Fruit fly (Drosophila melanogaster) whole organism, embryonic: ENCODE results near the gene SdhC.

Experiments used
- CG10654 ChIP-seq: fragments of 200-800 bp; sonication (Bioruptor generic); optimal IDR thresholded peaks from 2 replicates; lab custom pipeline; 2016; ENCODE audit warnings: missing biosample characterization, missing genetic modification characterization
- CG14441 ChIP-seq: fragments of 200-800 bp; sonication (Bioruptor generic); IDR thresholded peaks from 2 replicates; pipeline ENCODE4 v1.3.6; 2022; ENCODE audit warnings: missing biosample characterization, missing genetic modification characterization
- CG15073 ChIP-seq: fragments of 200-800 bp; sonication (Bioruptor generic); optimal IDR thresholded peaks from 2 replicates; lab custom pipeline; 2016; ENCODE audit warnings: missing biosample characterization, missing genetic modification characterization
- CG16813 ChIP-seq: fragments of 200-800 bp; sonication (Bioruptor generic); IDR thresholded peaks from 3 replicates; pipeline ENCODE4 v1.3.6; 2022; ENCODE audit warnings: missing biosample characterization, missing genetic modification characterization; ENCODE audit not compliant: partially characterized antibody
- CG18011 ChIP-seq: fragments of 200-800 bp; sonication (Bioruptor generic); optimal IDR thresholded peaks from 2 replicates; lab custom pipeline; 2017; ENCODE audit warnings: missing biosample characterization, missing genetic modification characterization, mild to moderate bottlenecking, moderate library complexity, missing genotype
- CG8478 ChIP-seq: fragments of >200 bp; optimal IDR thresholded peaks from 2 replicates; lab custom pipeline; 2018
- Dbx ChIP-seq: fragments of 200-800 bp; sonication (Bioruptor generic); IDR thresholded peaks from 3 replicates; pipeline ENCODE4 v1.3.6; 2022; ENCODE audit warnings: missing biosample characterization, missing genetic modification characterization
- Fer3 ChIP-seq: fragments of 200-800 bp; sonication (Bioruptor generic); optimal IDR thresholded peaks from 2 replicates; lab custom pipeline; 2018; ENCODE audit warnings: missing biosample characterization, mild to moderate bottlenecking, missing genetic modification characterization, moderate library complexity
- GATAe ChIP-seq: fragments of 200-800 bp; sonication (Bioruptor generic); conservative IDR thresholded peaks from 2 replicates; pipeline ENCODE4 v1.3.6; 2022; ENCODE audit warnings: missing biosample characterization, missing genetic modification characterization
- Gug ChIP-seq: fragments of 200-800 bp; sonication (Bioruptor generic); IDR thresholded peaks from 4 replicates; pipeline ENCODE4 v1.3.6; 2022; ENCODE audit warnings: missing biosample characterization, missing genetic modification characterization
- ems ChIP-seq: fragments of 200-800 bp; sonication (Bioruptor generic); optimal IDR thresholded peaks from 3 replicates; lab custom pipeline; 2016; ENCODE audit warnings: missing biosample characterization, missing genetic modification characterization

DNA sequence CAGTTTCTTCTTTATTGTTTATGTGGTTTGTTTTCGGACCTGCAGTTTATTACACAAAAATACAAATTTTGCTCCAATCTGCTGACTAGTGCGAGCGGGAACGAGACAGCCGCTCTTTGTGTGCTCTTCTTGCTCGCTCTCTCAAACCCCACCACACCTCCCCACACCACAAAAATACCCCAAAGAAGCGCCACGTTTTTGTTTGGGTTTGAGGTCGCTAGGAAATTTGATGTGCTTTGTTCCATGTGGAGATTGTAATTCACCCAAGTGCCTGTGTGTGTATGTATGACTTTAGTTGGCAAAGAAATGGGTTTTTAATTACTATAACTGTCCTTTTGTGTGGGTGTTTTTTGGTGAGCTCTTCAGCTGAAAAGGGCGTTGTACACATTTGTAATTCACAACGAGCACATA is 11.6 kb downstream of the SdhC start:
- TF ChIP-seq GATAe (GFP tag; lab: Robert Waterston, UW) (no peak), CG10654 (GFP tag; lab: Kevin White, UChicago) (no peak), CG18011 (GFP tag; lab: Kevin White, UChicago) (no peak), CG8478 (lab: Kevin White, UChicago) (no peak), Gug (GFP tag; lab: Robert Waterston, UW) (no peak), Fer3 (tag; lab: Kevin White, UChicago) (peak; percentile 12), CG16813 (GFP tag; lab: Robert Waterston, UW) (no peak), CG14441 (GFP tag; lab: Robert Waterston, UW) (no peak; the same call in 1 of the 2 replicates), Dbx (GFP tag; lab: Robert Waterston, UW) (no peak), CG15073 (no peak), ems (no peak)
